Fruit fly (Drosophila melanogaster): ENCODE measurements around the gene norpA.
A peak's percentile ranks its signal among the peaks of the same experiment; 100 is the strongest.

The norpA gene

dm6 chrX:4323911-4324368 is 1.5 kb downstream of the norpA start (continued):
- peak; percentile 70 for TF ChIP-seq zfh2 (GFP tag; optimal IDR thresholded peaks at IDR 0.05)
- no peak for TF ChIP-seq CG5180 (GFP tag; optimal IDR thresholded peaks at IDR 0.05)
- TF ChIP-seq CG31224 (GFP tag; IDR thresholded peaks at IDR 0.05) = 0 out of 2 replicates have a peak, but pooled peaks have one; percentile 9
- no peak for TF ChIP-seq danr (GFP tag; IDR thresholded peaks at IDR 0.05)
- TF ChIP-seq Rx (GFP tag; IDR thresholded peaks at IDR 0.05) = peak; percentile 35; the same call in 1 of the 2 replicates
- TF ChIP-seq sqz (GFP tag; optimal IDR thresholded peaks at IDR 0.05) = peak; percentile 13
- no peak for TF ChIP-seq wor (GFP tag; IDR thresholded peaks at IDR 0.05)
- TF ChIP-seq sens (GFP tag) = peak; percentile 68
- TF ChIP-seq caup (GFP tag; optimal IDR thresholded peaks at IDR 0.05; ENCODE audit: severe bottlenecking) = peak; percentile 37
- peak; percentile 12 for TF ChIP-seq CG15011 (GFP tag; optimal IDR thresholded peaks at IDR 0.05)
- TF ChIP-seq Dek (tag; optimal IDR thresholded peaks at IDR 0.05) = peak; percentile 53
- TF ChIP-seq Myb (GFP tag; optimal IDR thresholded peaks at IDR 0.05) = peak; percentile 19
- TF ChIP-seq lmd (GFP tag; IDR thresholded peaks at IDR 0.05) = peak; percentile 63
- no peak for TF ChIP-seq CG17568 (GFP tag; optimal IDR thresholded peaks at IDR 0.05)
- no peak for TF ChIP-seq CG6654 (GFP tag; optimal IDR thresholded peaks at IDR 0.05)
- TF ChIP-seq HmgD (GFP tag; optimal IDR thresholded peaks at IDR 0.05) = no peak
- no peak; the same call in 2 of the 3 replicates for TF ChIP-seq CG6175 (GFP tag; IDR thresholded peaks at IDR 0.05)
- peak; percentile 78 for TF ChIP-seq grau (tag; optimal IDR thresholded peaks at IDR 0.05)
- peak; percentile 55 for TF ChIP-seq Ada2b (GFP tag; IDR thresholded peaks at IDR 0.05)
- TF ChIP-seq ci (GFP tag; IDR thresholded peaks at IDR 0.05) = peak; percentile 50; the same call in 2 of the 3 replicates
- peak; percentile 76 for TF ChIP-seq CG11504 (tag; optimal IDR thresholded peaks at IDR 0.05)
- TF ChIP-seq CG2712 (tag; optimal IDR thresholded peaks at IDR 0.05) = peak; percentile 60
- TF ChIP-seq Med (GFP tag) = peak; percentile 90
- TF ChIP-seq CG14441 (GFP tag; IDR thresholded peaks at IDR 0.05) = peak; percentile 49; the same call in 1 of the 2 replicates
- peak; percentile 2 for TF ChIP-seq CG11723 (GFP tag; optimal IDR thresholded peaks at IDR 0.05)
- TF ChIP-seq CG16863 (GFP tag; optimal IDR thresholded peaks at IDR 0.05) = peak; percentile 49
- TF ChIP-seq Mad (GFP tag; optimal IDR thresholded peaks at IDR 0.05) = no peak
- TF ChIP-seq CG12769 (tag; optimal IDR thresholded peaks at IDR 0.05) = peak; percentile 22
- TF ChIP-seq CG7928 (GFP tag; optimal IDR thresholded peaks at IDR 0.05) = no peak
- TF ChIP-seq CG18011 (GFP tag; optimal IDR thresholded peaks at IDR 0.05) = peak; percentile 27
- TF ChIP-seq CG13775 (GFP tag; optimal IDR thresholded peaks at IDR 0.05) = peak; percentile 64
- peak; percentile 72 for TF ChIP-seq tio (GFP tag; optimal IDR thresholded peaks at IDR 0.05)
- peak; percentile 2 for TF ChIP-seq CG3407 (GFP tag; optimal IDR thresholded peaks at IDR 0.05)
- TF ChIP-seq CG3995 (GFP tag; optimal IDR thresholded peaks at IDR 0.05) = peak; percentile 42
- no peak for TF ChIP-seq CG5953 (GFP tag; IDR thresholded peaks at IDR 0.05)
- TF ChIP-seq CG17385 (GFP tag; optimal IDR thresholded peaks at IDR 0.05) = peak; percentile 51
- TF ChIP-seq Hsf (GFP tag; optimal IDR thresholded peaks at IDR 0.05) = peak; percentile 56
- TF ChIP-seq Abd-B (GFP tag; optimal IDR thresholded peaks at IDR 0.05) = peak; percentile 41
- peak; percentile 27; the same call in 2 of the 3 replicates for TF ChIP-seq B-H1 (GFP tag; IDR thresholded peaks at IDR 0.05)
- TF ChIP-seq ssp (GFP tag; IDR thresholded peaks at IDR 0.05) = no peak
- peak; percentile 62 for TF ChIP-seq Fer3 (tag; optimal IDR thresholded peaks at IDR 0.05)
- TF ChIP-seq luna (GFP tag; optimal IDR thresholded peaks at IDR 0.05) = no peak
- TF ChIP-seq CG12236 (GFP tag; optimal IDR thresholded peaks at IDR 0.05) = peak; percentile 3
- TF ChIP-seq jing (GFP tag; optimal IDR thresholded peaks at IDR 0.05) = no peak
- no peak for TF ChIP-seq Tbp (GFP tag; optimal IDR thresholded peaks at IDR 0.05)
- no peak for TF ChIP-seq CTCF (GFP tag; optimal IDR thresholded peaks at IDR 0.05)
- peak; percentile 29 for TF ChIP-seq CG6854 (GFP tag; optimal IDR thresholded peaks at IDR 0.05)
- TF ChIP-seq CG43689 (GFP tag; IDR thresholded peaks at IDR 0.05) = no peak
- no peak for TF ChIP-seq ro (GFP tag; IDR thresholded peaks at IDR 0.05)
- no peak for TF ChIP-seq CG5245 (GFP tag; optimal IDR thresholded peaks at IDR 0.05)
- TF ChIP-seq CG4820 (GFP tag; optimal IDR thresholded peaks at IDR 0.05) = peak; percentile 21
- TF ChIP-seq fd102C (GFP tag; optimal IDR thresholded peaks at IDR 0.05) = no peak

All from whole organism, embryonic.